Worm (Caenorhabditis elegans) whole organism, L4/young adult: Measurements from ENCODE around the gene K06H7.2.

Experiments used
- W03F9.2 ChIP-seq: fragments of 150-350 bp; optimal IDR thresholded peaks from 2 replicates; lab custom pipeline; 2014; ENCODE audit warnings: missing biosample characterization, missing genetic modification characterization
- dao-5 ChIP-seq: sonication (generic microtip); optimal IDR thresholded peaks from 2 replicates; lab custom pipeline; 2016; ENCODE audit warnings: missing genotype, missing genetic modification characterization, moderate library complexity, missing compliant biosample characterization

ce11 chrIII:8142217-8142616, 48.8 kb downstream of the K06H7.2 start:
- TF ChIP-seq W03F9.2 (tag; lab: Kevin White, UChicago) (no peak), dao-5 (tag; lab: Kevin White, UChicago) (no peak)
